Worm (Caenorhabditis elegans) whole organism, L1 larva: ENCODE results near the gene smk-1.

Source experiments
- C16A3.4 ChIP-seq: fragments of 150-350 bp; optimal IDR thresholded peaks from 2 replicates; lab custom pipeline; 2014; ENCODE audit warnings: missing biosample characterization, missing genetic modification characterization
- C34B4.2 ChIP-seq: sonication (generic microtip); optimal IDR thresholded peaks from 2 replicates; lab custom pipeline; 2017; ENCODE audit warnings: mild to moderate bottlenecking, missing genetic modification characterization, missing compliant biosample characterization
- aha-1 ChIP-seq: fragments of 150-350 bp; optimal IDR thresholded peaks from 2 replicates; lab custom pipeline; 2014; ENCODE audit warnings: missing biosample characterization, missing genetic modification characterization
- blmp-1 ChIP-seq: fragments of 150-350 bp; optimal IDR thresholded peaks from 2 replicates; lab custom pipeline; 2014; ENCODE audit warnings: missing biosample characterization, missing genetic modification characterization
- ceh-8 ChIP-seq: fragments of 200-800 bp; sonication (Bioruptor generic); optimal IDR thresholded peaks from 2 replicates; lab custom pipeline; 2018; ENCODE audit warnings: mild to moderate bottlenecking, missing genetic modification characterization, moderate library complexity, missing compliant biosample characterization
- ces-1 ChIP-seq: fragments of 150-350 bp; optimal IDR thresholded peaks from 2 replicates; lab custom pipeline; 2014; ENCODE audit warnings: missing biosample characterization, missing genetic modification reagents, missing genetic modification characterization
- efl-1 ChIP-seq, 4 experiments: fragments of 150-350 bp; optimal IDR thresholded peaks in 3 of 4; peaks in 1 of 4; 1 replicate in 1 of 4; 2 replicates in 3 of 4; lab custom pipeline; 2014; ENCODE audit warnings: missing biosample characterization in 2 of 4, missing genetic modification characterization in 2 of 4, missing genetic modification reagents in 2 of 4
- efl-3 ChIP-seq: fragments of 200-800 bp; sonication (Bioruptor generic); optimal IDR thresholded peaks from 2 replicates; lab custom pipeline; 2018; ENCODE audit warnings: mild to moderate bottlenecking, missing genetic modification characterization, missing compliant biosample characterization
- egl-27 ChIP-seq, 2 experiments: fragments of 150-350 bp in 1 of 2; sonication (generic microtip); optimal IDR thresholded peaks; 3 replicates each; lab custom pipeline; 2017 to 2018; ENCODE audit warnings: missing biosample characterization in 2 of 2, missing genetic modification characterization in 2 of 2, missing genetic modification reagents in 2 of 2
- elt-2 ChIP-seq: sonication (generic microtip); optimal IDR thresholded peaks from 2 replicates; lab custom pipeline; 2016; ENCODE audit warnings: missing genetic modification characterization, mild to moderate bottlenecking, inconsistent platforms, missing compliant biosample characterization, missing genetic modification reagents
- elt-3 ChIP-seq, 6 experiments: fragments of 150-350 bp in 1 of 6; sonication (generic microtip); optimal IDR thresholded peaks; 2 replicates each; lab custom pipeline; 2017 to 2018; ENCODE audit warnings: missing biosample characterization in 6 of 6, missing genetic modification characterization in 6 of 6, inconsistent platforms in 1 of 6
- fkh-4 ChIP-seq: sonication (generic microtip); optimal IDR thresholded peaks from 2 replicates; lab custom pipeline; 2016; ENCODE audit warnings: missing compliant biosample characterization, missing genetic modification characterization, borderline replicate concordance
- fkh-8 ChIP-seq: sonication (generic microtip); optimal IDR thresholded peaks from 2 replicates; lab custom pipeline; 2016; ENCODE audit warnings: mild to moderate bottlenecking, missing genetic modification characterization, missing compliant biosample characterization
- grh-1 ChIP-seq: fragments of 200-800 bp; sonication (Bioruptor generic); IDR thresholded peaks from 2 replicates; pipeline ENCODE4 v1.3.6; 2022; ENCODE audit warnings: missing genetic modification reagents, missing genetic modification characterization, missing compliant biosample characterization
- hpl-2 ChIP-seq: fragments of 150-350 bp; optimal IDR thresholded peaks from 2 replicates; lab custom pipeline; 2014; ENCODE audit warnings: missing biosample characterization, missing genetic modification reagents, missing genetic modification characterization
- irx-1 ChIP-seq: sonication (generic microtip); optimal IDR thresholded peaks from 2 replicates; lab custom pipeline; 2016; ENCODE audit warnings: missing genetic modification characterization, missing compliant biosample characterization
- lin-13 ChIP-seq: fragments of 150-350 bp; optimal IDR thresholded peaks from 2 replicates; lab custom pipeline; 2014; ENCODE audit warnings: missing biosample characterization, missing genetic modification reagents, missing genetic modification characterization
- lin-14 ChIP-seq: fragments of 200-800 bp; sonication (Bioruptor generic); optimal IDR thresholded peaks from 2 replicates; lab custom pipeline; 2018; ENCODE audit warnings: mild to moderate bottlenecking, missing genetic modification characterization, moderate library complexity, missing compliant biosample characterization
- lin-15B ChIP-seq: fragments of 150-350 bp; sonication (generic microtip); optimal IDR thresholded peaks from 3 replicates; lab custom pipeline; 2014; ENCODE audit warnings: missing biosample characterization, missing genetic modification characterization
- lin-35 ChIP-seq, 2 experiments: fragments of 150-350 bp; optimal IDR thresholded peaks; 2 replicates each; lab custom pipeline; 2014; ENCODE audit warnings: missing biosample characterization in 2 of 2, missing genetic modification characterization in 2 of 2, missing genetic modification reagents in 2 of 2
- lsy-2 ChIP-seq, 2 experiments: fragments of 150-350 bp; optimal IDR thresholded peaks; 2 replicates each; lab custom pipeline; 2014; ENCODE audit warnings: missing biosample characterization in 2 of 2, missing genetic modification characterization in 2 of 2
- mdl-1 ChIP-seq, 2 experiments: fragments of 150-350 bp; optimal IDR thresholded peaks; 2 replicates each; lab custom pipeline; 2014 to 2017; ENCODE audit warnings: missing biosample characterization in 2 of 2, missing genetic modification characterization in 2 of 2, inconsistent platforms in 1 of 2
- mef-2 ChIP-seq: fragments of 150-350 bp; optimal IDR thresholded peaks from 2 replicates; lab custom pipeline; 2014; ENCODE audit warnings: missing biosample characterization, missing genetic modification characterization
- mep-1 ChIP-seq: fragments of 150-350 bp; optimal IDR thresholded peaks from 2 replicates; lab custom pipeline; 2014; ENCODE audit warnings: missing biosample characterization, missing genetic modification characterization
- nhr-12 ChIP-seq: sonication (generic microtip); optimal IDR thresholded peaks from 2 replicates; lab custom pipeline; 2017; ENCODE audit warnings: missing biosample characterization, missing genetic modification characterization
- nhr-19 ChIP-seq: fragments of 200-800 bp; sonication (Bioruptor generic); conservative IDR thresholded peaks from 2 replicates; pipeline ENCODE4 v1.3.6; 2022; ENCODE audit warnings: missing genetic modification characterization, missing compliant biosample characterization
- nhr-20 ChIP-seq: sonication (generic microtip); optimal IDR thresholded peaks from 2 replicates; lab custom pipeline; 2016; ENCODE audit warnings: mild to moderate bottlenecking, missing genetic modification characterization, missing compliant biosample characterization
- nhr-237 ChIP-seq: fragments of 150-350 bp; optimal IDR thresholded peaks from 2 replicates; lab custom pipeline; 2014; ENCODE audit warnings: missing biosample characterization, missing genetic modification characterization
- nhr-28 ChIP-seq: fragments of 150-350 bp; optimal IDR thresholded peaks from 2 replicates; lab custom pipeline; 2014; ENCODE audit warnings: missing biosample characterization, missing genetic modification characterization
- nhr-71 ChIP-seq: sonication (generic microtip); optimal IDR thresholded peaks from 2 replicates; lab custom pipeline; 2016; ENCODE audit warnings: mild to moderate bottlenecking, missing genetic modification characterization, moderate library complexity, missing compliant biosample characterization
- nhr-77 ChIP-seq: fragments of 150-350 bp; optimal IDR thresholded peaks from 2 replicates; lab custom pipeline; 2014; ENCODE audit warnings: missing biosample characterization, missing genetic modification characterization
- nhr-84 ChIP-seq: sonication (generic microtip); optimal IDR thresholded peaks from 2 replicates; lab custom pipeline; 2017; ENCODE audit warnings: missing biosample characterization, missing genetic modification characterization
- nhr-85 ChIP-seq: sonication (generic microtip); peaks from one replicate; lab custom pipeline; 2016; ENCODE audit warnings: missing genetic modification characterization, inconsistent platforms, missing compliant biosample characterization
- nhr-90 ChIP-seq: sonication (generic microtip); optimal IDR thresholded peaks from 2 replicates; lab custom pipeline; 2016; ENCODE audit warnings: mild to moderate bottlenecking, missing genetic modification characterization, missing compliant biosample characterization; ENCODE audit not compliant: poor library complexity
- pqm-1 ChIP-seq: sonication (generic microtip); optimal IDR thresholded peaks from 3 replicates; lab custom pipeline; 2017; ENCODE audit warnings: missing biosample characterization, missing genetic modification characterization
- rnt-1 ChIP-seq: sonication (generic microtip); optimal IDR thresholded peaks from 2 replicates; lab custom pipeline; 2016; ENCODE audit warnings: mild to moderate bottlenecking, missing genetic modification characterization, moderate library complexity, missing compliant biosample characterization
- skn-1 ChIP-seq: fragments of 150-350 bp; optimal IDR thresholded peaks from 2 replicates; lab custom pipeline; 2014; ENCODE audit warnings: missing biosample characterization, missing genetic modification characterization
- snu-23 ChIP-seq: sonication (generic microtip); optimal IDR thresholded peaks from 2 replicates; lab custom pipeline; 2016; ENCODE audit warnings: missing genetic modification characterization, missing compliant biosample characterization
- sox-4 ChIP-seq: sonication (generic microtip); optimal IDR thresholded peaks from 2 replicates; lab custom pipeline; 2016; ENCODE audit warnings: missing genetic modification characterization, missing compliant biosample characterization
- tbx-2 ChIP-seq: sonication (generic microtip); optimal IDR thresholded peaks from 2 replicates; lab custom pipeline; 2016; ENCODE audit warnings: missing genetic modification characterization, missing compliant biosample characterization
- tlp-1 ChIP-seq: fragments of 150-350 bp; optimal IDR thresholded peaks from 2 replicates; lab custom pipeline; 2014; ENCODE audit warnings: missing biosample characterization, missing genetic modification characterization
- unc-130 ChIP-seq: fragments of 150-350 bp; optimal IDR thresholded peaks from 2 replicates; lab custom pipeline; 2017; ENCODE audit warnings: missing biosample characterization, missing genetic modification characterization, inconsistent platforms
- unc-30 ChIP-seq: sonication (generic microtip); optimal IDR thresholded peaks from 2 replicates; lab custom pipeline; 2017; ENCODE audit warnings: missing biosample characterization, missing genetic modification characterization
- unc-98 ChIP-seq: fragments of 200-800 bp; sonication (Bioruptor generic); IDR thresholded peaks from 2 replicates; pipeline ENCODE4 v1.3.6; 2022; ENCODE audit warnings: missing genetic modification characterization, missing compliant biosample characterization
- xbp-1 ChIP-seq: sonication (generic microtip); optimal IDR thresholded peaks from 2 replicates; lab custom pipeline; 2016; ENCODE audit warnings: missing genetic modification characterization, missing compliant biosample characterization
- zag-1 ChIP-seq: fragments of 150-350 bp; optimal IDR thresholded peaks from 2 replicates; lab custom pipeline; 2014; ENCODE audit warnings: missing biosample characterization, missing genetic modification characterization
- zip-4 ChIP-seq: fragments of 200-800 bp; sonication (Bioruptor generic); optimal IDR thresholded peaks from 2 replicates; lab custom pipeline; 2018; ENCODE audit warnings: mild to moderate bottlenecking, missing genetic modification characterization, moderate library complexity, missing compliant biosample characterization
- ztf-11 ChIP-seq, 2 experiments: sonication (generic microtip); optimal IDR thresholded peaks; 2 replicates each; lab custom pipeline; 2016 to 2017; ENCODE audit warnings: missing genetic modification characterization in 2 of 2, missing biosample characterization in 1 of 2, missing compliant biosample characterization in 1 of 2

Gene smk-1

ce11 chrV:8652177-8652576 lies 44.6 kb downstream of the smk-1 start:
- peak; percentile 54 for TF ChIP-seq xbp-1 (tag; lab: Kevin White, UChicago)
- peak in 1 of 6 experiments; percentile 14 for TF ChIP-seq elt-3 (tag; optimal IDR thresholded peaks at IDR 0.05; lab: Kevin White, UChicago)
- peak; percentile 92 for TF ChIP-seq nhr-85 (tag; lab: Kevin White, UChicago)
- TF ChIP-seq irx-1 (tag; lab: Kevin White, UChicago): peak; percentile 23
- TF ChIP-seq mep-1 (tag; lab: Kevin White, UChicago): peak; percentile 18
- no peak for TF ChIP-seq skn-1 (tag; lab: Kevin White, UChicago)
- TF ChIP-seq rnt-1 (tag; lab: Kevin White, UChicago): peak; percentile 38
- peak; percentile 58 for TF ChIP-seq lin-14 (GFP tag; lab: Kevin White, UChicago)
- TF ChIP-seq C34B4.2 (tag; lab: Kevin White, UChicago): no peak
- peak; percentile 22 for TF ChIP-seq nhr-71 (tag; lab: Kevin White, UChicago)
- peak; percentile 82 for TF ChIP-seq blmp-1 (tag; lab: Kevin White, UChicago)
- TF ChIP-seq grh-1: 0 out of 2 replicates have a peak, but pooled peaks have one; percentile 6
- TF ChIP-seq nhr-20 (tag; lab: Kevin White, UChicago): peak; percentile 43
- no peak for TF ChIP-seq unc-30 (tag; lab: Kevin White, UChicago)
- TF ChIP-seq snu-23: peak; percentile 32
- TF ChIP-seq, all 84 proteins: peak for 12

DNA sequence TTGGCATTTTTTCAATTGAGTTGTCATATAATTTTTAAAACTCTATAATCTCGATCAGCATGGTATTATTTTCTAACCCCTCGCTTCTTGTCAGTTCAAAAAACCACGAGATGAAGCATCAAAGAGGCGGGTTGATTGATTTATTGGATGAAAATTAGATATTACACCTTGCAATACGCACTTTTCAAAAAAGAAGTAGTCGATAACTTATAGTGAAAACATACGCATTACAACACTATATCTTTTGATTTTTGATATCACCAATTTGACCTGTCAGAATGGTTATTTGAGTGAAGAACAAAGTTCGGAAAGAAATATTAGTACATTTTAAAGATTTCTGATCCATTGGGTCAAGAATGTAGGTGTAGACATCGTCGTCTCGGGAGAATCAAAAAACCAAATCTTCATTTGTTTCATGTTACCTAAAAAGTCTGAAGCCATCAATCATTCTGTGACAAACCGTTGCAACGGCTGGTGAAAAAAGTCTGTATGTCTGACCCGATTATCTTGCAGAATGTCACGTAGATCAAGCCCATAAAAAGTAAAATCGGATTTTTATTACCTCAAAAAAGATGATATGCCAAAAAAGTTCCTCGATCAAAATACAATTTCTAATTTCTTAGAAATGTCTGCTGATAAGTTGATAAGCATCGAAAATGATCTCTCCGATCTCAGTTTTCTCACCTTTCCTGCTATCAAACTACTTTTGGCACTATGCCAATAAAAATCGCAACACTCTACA lies 45.7 kb downstream of the smk-1 start:
- no peak for TF ChIP-seq lin-15B (tag; lab: Kevin White, UChicago)
- no peak for TF ChIP-seq mep-1 (tag; lab: Kevin White, UChicago)
- no peak for TF ChIP-seq zip-4 (GFP tag; lab: Kevin White, UChicago)
- no peak for TF ChIP-seq ces-1 (GFP tag; lab: Kevin White, UChicago)
- peak; percentile 34 for TF ChIP-seq nhr-71 (tag; lab: Kevin White, UChicago)
- TF ChIP-seq snu-23: no peak
- no peak for TF ChIP-seq nhr-12 (tag; lab: Kevin White, UChicago)
- no peak for TF ChIP-seq lin-13 (GFP tag; lab: Kevin White, UChicago)
- no peak for TF ChIP-seq tbx-2 (tag; lab: Kevin White, UChicago)
- TF ChIP-seq rnt-1 (tag; lab: Kevin White, UChicago): peak; percentile 47
- no peak for TF ChIP-seq mdl-1 (tag; optimal IDR thresholded peaks at IDR 0.05; lab: Kevin White, UChicago)
- no peak for TF ChIP-seq mef-2
- TF ChIP-seq tlp-1 (tag; lab: Kevin White, UChicago): peak; percentile 10
- peak; percentile 20; the same call in 1 of the 2 replicates for TF ChIP-seq nhr-19
- TF ChIP-seq pqm-1 (tag; lab: Kevin White, UChicago): no peak
- no peak for TF ChIP-seq nhr-237 (tag; lab: Kevin White, UChicago)
- TF ChIP-seq zag-1 (tag; lab: Kevin White, UChicago): no peak
- no peak for TF ChIP-seq hpl-2 (GFP tag; lab: Kevin White, UChicago)
- no peak for TF ChIP-seq C16A3.4 (tag; lab: Kevin White, UChicago)
- no peak for TF ChIP-seq unc-130 (tag; lab: Kevin White, UChicago)
- TF ChIP-seq nhr-84 (tag; lab: Kevin White, UChicago): no peak
- TF ChIP-seq fkh-4: no peak
- TF ChIP-seq lsy-2 (tag; optimal IDR thresholded peaks at IDR 0.05; lab: Kevin White, UChicago): no peak
- no peak for TF ChIP-seq nhr-77 (tag; lab: Kevin White, UChicago)
- TF ChIP-seq grh-1: no peak
- no peak for TF ChIP-seq efl-3 (GFP tag; lab: Kevin White, UChicago)
- no peak for TF ChIP-seq nhr-28 (tag; lab: Kevin White, UChicago)
- no peak for TF ChIP-seq efl-1 (optimal IDR thresholded peaks at IDR 0.05; lab: Kevin White, UChicago)
- TF ChIP-seq efl-1 (GFP tag; optimal IDR thresholded peaks at IDR 0.05 in 1 of 2; lab: Kevin White, UChicago): no peak
- no peak for TF ChIP-seq fkh-8 (tag; lab: Kevin White, UChicago)
- TF ChIP-seq sox-4: no peak
- TF ChIP-seq egl-27 (tag; optimal IDR thresholded peaks at IDR 0.05; lab: Kevin White, UChicago): no peak
- TF ChIP-seq ceh-8: no peak
- no peak for TF ChIP-seq skn-1 (tag; lab: Kevin White, UChicago)
- no peak for TF ChIP-seq unc-98 (GFP tag; lab: Robert Waterston, UW)
- TF ChIP-seq elt-2 (tag; lab: Kevin White, UChicago): peak; percentile 18
- peak; percentile 33 for TF ChIP-seq nhr-90 (tag; lab: Kevin White, UChicago)
- no peak for TF ChIP-seq ztf-11 (tag; optimal IDR thresholded peaks at IDR 0.05; lab: Kevin White, UChicago)
- TF ChIP-seq aha-1 (tag; lab: Kevin White, UChicago): no peak
- TF ChIP-seq nhr-20 (tag; lab: Kevin White, UChicago): peak; percentile 23
- no peak for TF ChIP-seq C34B4.2 (tag; lab: Kevin White, UChicago)
- peak in 1 of 2 experiments; percentile 5 for TF ChIP-seq lin-35 (GFP tag; optimal IDR thresholded peaks at IDR 0.05; lab: Kevin White, UChicago)
